Worm (Caenorhabditis elegans) whole organism, L4 larva: ENCODE results near the gene F09E5.16.

Source experiments
- D1046.2 ChIP-seq: fragments of 200-800 bp; sonication (Bioruptor generic); IDR thresholded peaks from 2 replicates; pipeline ENCODE4 v1.3.6; 2022; ENCODE audit warnings: missing genetic modification characterization, missing compliant biosample characterization
- F37D6.2 ChIP-seq: sonication (generic microtip); optimal IDR thresholded peaks from 2 replicates; lab custom pipeline; 2016; ENCODE audit warnings: mild to moderate bottlenecking, missing genetic modification characterization, missing compliant biosample characterization
- R02D3.7 ChIP-seq: fragments of 150-350 bp; sonication (generic microtip); optimal IDR thresholded peaks from 3 replicates; lab custom pipeline; 2014; ENCODE audit warnings: missing biosample characterization, missing genetic modification characterization
- aha-1 ChIP-seq: fragments of 150-350 bp; peaks from one replicate; lab custom pipeline; 2014; ENCODE audit warnings: missing biosample characterization, missing genetic modification characterization
- aly-2 ChIP-seq: sonication (generic microtip); optimal IDR thresholded peaks from 2 replicates; lab custom pipeline; 2018; ENCODE audit warnings: missing biosample characterization, missing genetic modification characterization
- arid-1 ChIP-seq: fragments of 200-800 bp; sonication (Bioruptor generic); conservative IDR thresholded peaks from 2 replicates; pipeline ENCODE4 v1.3.6; 2022; ENCODE audit warnings: missing genetic modification reagents, missing genetic modification characterization, missing compliant biosample characterization
- attf-4 ChIP-seq: sonication (generic microtip); optimal IDR thresholded peaks from 3 replicates; lab custom pipeline; 2017; ENCODE audit warnings: missing biosample characterization, missing genetic modification characterization
- ceh-20 ChIP-seq: fragments of 200-800 bp; sonication (Bioruptor generic); IDR thresholded peaks from 2 replicates; pipeline ENCODE4 v1.3.6; 2022; ENCODE audit warnings: missing genetic modification reagents, missing genetic modification characterization, missing compliant biosample characterization
- ceh-28 ChIP-seq: fragments of 150-350 bp; optimal IDR thresholded peaks from 2 replicates; lab custom pipeline; 2014; ENCODE audit warnings: missing biosample characterization, missing genetic modification reagents, missing genetic modification characterization
- ceh-44 ChIP-seq: fragments of 200-800 bp; sonication (Bioruptor generic); IDR thresholded peaks from 2 replicates; pipeline ENCODE4 v1.3.6; 2022; ENCODE audit warnings: missing genetic modification reagents, missing genetic modification characterization, missing compliant biosample characterization
- ceh-62 ChIP-seq: sonication (generic microtip); optimal IDR thresholded peaks from 2 replicates; lab custom pipeline; 2017; ENCODE audit warnings: missing biosample characterization, missing genetic modification characterization
- ctbp-1 ChIP-seq: fragments of 200-800 bp; sonication (Bioruptor generic); IDR thresholded peaks from 2 replicates; pipeline ENCODE4 v1.3.6; 2022; ENCODE audit warnings: missing genetic modification reagents, missing genetic modification characterization, missing compliant biosample characterization
- daf-12 ChIP-seq: fragments of 150-350 bp; optimal IDR thresholded peaks from 2 replicates; lab custom pipeline; 2014; ENCODE audit warnings: missing biosample characterization, missing genetic modification reagents, missing genetic modification characterization
- daf-8 ChIP-seq: fragments of 200-800 bp; sonication (Bioruptor generic); IDR thresholded peaks from 2 replicates; pipeline ENCODE4 v1.3.6; 2022; ENCODE audit warnings: missing genetic modification characterization, missing compliant biosample characterization
- dpl-1 ChIP-seq: fragments of 150-350 bp; optimal IDR thresholded peaks from 2 replicates; lab custom pipeline; 2014; ENCODE audit warnings: missing biosample characterization, missing genetic modification reagents, missing genetic modification characterization
- duxl-1 ChIP-seq: sonication (generic microtip); optimal IDR thresholded peaks from 2 replicates; lab custom pipeline; 2016; ENCODE audit warnings: mild to moderate bottlenecking, missing genetic modification characterization, moderate library complexity, missing compliant biosample characterization; ENCODE audit not compliant: poor library complexity
- egl-27 ChIP-seq: sonication (generic microtip); optimal IDR thresholded peaks from 3 replicates; lab custom pipeline; 2017; ENCODE audit warnings: missing biosample characterization, missing genetic modification reagents, missing genetic modification characterization
- egl-43 ChIP-seq: fragments of 200-800 bp; sonication (Bioruptor generic); IDR thresholded peaks from 2 replicates; pipeline ENCODE4 v1.3.6; 2022; ENCODE audit warnings: missing genetic modification reagents, missing genetic modification characterization, missing compliant biosample characterization
- fkh-10 ChIP-seq: fragments of 150-350 bp; optimal IDR thresholded peaks from 2 replicates; lab custom pipeline; 2014; ENCODE audit warnings: missing biosample characterization, missing genetic modification reagents, missing genetic modification characterization
- hif-1 ChIP-seq, 2 experiments: sonication (generic microtip); optimal IDR thresholded peaks; 2 replicates each; lab custom pipeline; 2016 to 2017; ENCODE audit warnings: missing compliant biosample characterization in 2 of 2, missing genetic modification characterization in 2 of 2, missing genetic modification reagents in 2 of 2, missing genotype in 2 of 2, mild to moderate bottlenecking in 1 of 2
- hlh-11 ChIP-seq: fragments of 200-800 bp; sonication (Bioruptor generic); optimal IDR thresholded peaks from 2 replicates; lab custom pipeline; 2018; ENCODE audit warnings: mild to moderate bottlenecking, missing genetic modification characterization, missing compliant biosample characterization
- hlh-30 ChIP-seq: sonication (generic microtip); optimal IDR thresholded peaks from 2 replicates; lab custom pipeline; 2017; ENCODE audit warnings: antibody characterized with exemption, mild to moderate bottlenecking, missing genetic modification characterization, missing compliant biosample characterization; ENCODE audit not compliant: insufficient read depth
- hmg-1.1 ChIP-seq: fragments of 200-800 bp; sonication (Bioruptor generic); IDR thresholded peaks from 2 replicates; pipeline ENCODE4 v1.3.6; 2022; ENCODE audit warnings: missing genetic modification reagents, missing genetic modification characterization, missing compliant biosample characterization
- jun-1 ChIP-seq: fragments of 150-350 bp; optimal IDR thresholded peaks from 2 replicates; lab custom pipeline; 2014; ENCODE audit warnings: missing biosample characterization, missing genetic modification reagents, missing genetic modification characterization
- lim-7 ChIP-seq: fragments of 200-800 bp; sonication (Bioruptor generic); IDR thresholded peaks from 2 replicates; pipeline ENCODE4 v1.3.6; 2022; ENCODE audit warnings: missing genetic modification characterization, missing compliant biosample characterization
- lin-1 ChIP-seq: fragments of 200-800 bp; sonication (Bioruptor generic); IDR thresholded peaks from 2 replicates; pipeline ENCODE4 v1.3.6; 2022; ENCODE audit warnings: missing genetic modification reagents, missing genetic modification characterization, missing compliant biosample characterization
- lin-38 ChIP-seq: fragments of 200-800 bp; sonication (Bioruptor generic); IDR thresholded peaks from 2 replicates; pipeline ENCODE4 v1.3.6; 2022; ENCODE audit warnings: missing genetic modification reagents, missing genetic modification characterization, missing compliant biosample characterization
- lsy-2 ChIP-seq, 2 experiments: fragments of 150-350 bp in 1 of 2; sonication (generic microtip) in 1 of 2; optimal IDR thresholded peaks; 2 replicates each; lab custom pipeline; 2014 to 2017; ENCODE audit warnings: missing biosample characterization in 2 of 2, missing genetic modification characterization in 2 of 2
- madf-5 ChIP-seq, 2 experiments: fragments of 200-800 bp; sonication (Bioruptor generic); IDR thresholded peaks; 2 replicates each; pipeline ENCODE4 v1.3.6; 2022; ENCODE audit warnings: missing compliant biosample characterization in 2 of 2, missing genetic modification characterization in 2 of 2
- mdl-1 ChIP-seq, 2 experiments: fragments of 150-350 bp in 1 of 2; sonication (generic microtip) in 1 of 2; optimal IDR thresholded peaks; 2 replicates each; lab custom pipeline; 2014 to 2017; ENCODE audit warnings: missing biosample characterization in 2 of 2, missing genetic modification characterization in 2 of 2
- mdt-29 ChIP-seq: fragments of 200-800 bp; sonication (Bioruptor generic); IDR thresholded peaks from 2 replicates; pipeline ENCODE4 v1.3.6; 2022; ENCODE audit warnings: missing genetic modification reagents, missing genetic modification characterization, missing compliant biosample characterization
- mes-2 ChIP-seq: sonication (generic microtip); optimal IDR thresholded peaks from 2 replicates; lab custom pipeline; 2016; ENCODE audit warnings: missing genotype, mild to moderate bottlenecking, missing genetic modification characterization, missing compliant biosample characterization; ENCODE audit not compliant: poor library complexity, severe bottlenecking
- mxl-2 ChIP-seq: fragments of 200-800 bp; sonication (Bioruptor generic); conservative IDR thresholded peaks from 2 replicates; pipeline ENCODE4 v1.3.6; 2022; ENCODE audit warnings: missing genetic modification reagents, missing genetic modification characterization, missing compliant biosample characterization
- nhr-10 ChIP-seq: fragments of 150-350 bp; optimal IDR thresholded peaks from 2 replicates; lab custom pipeline; 2014; ENCODE audit warnings: missing biosample characterization, missing genetic modification characterization
- nhr-111 ChIP-seq: fragments of 200-800 bp; sonication (Bioruptor generic); optimal IDR thresholded peaks from 2 replicates; lab custom pipeline; 2018; ENCODE audit warnings: mild to moderate bottlenecking, missing genetic modification characterization, missing compliant biosample characterization
- nhr-237 ChIP-seq: sonication (generic microtip); optimal IDR thresholded peaks from 2 replicates; lab custom pipeline; 2017; ENCODE audit warnings: missing biosample characterization, missing genetic modification characterization
- nhr-28 ChIP-seq: fragments of 150-350 bp; optimal IDR thresholded peaks from 2 replicates; lab custom pipeline; 2014; ENCODE audit warnings: missing biosample characterization, missing genetic modification characterization
- nhr-41 ChIP-seq: fragments of 200-800 bp; sonication (Bioruptor generic); IDR thresholded peaks from 2 replicates; pipeline ENCODE4 v1.3.6; 2022; ENCODE audit warnings: missing genetic modification reagents, missing genetic modification characterization, missing compliant biosample characterization
- nhr-42 ChIP-seq: fragments of 200-800 bp; sonication (Bioruptor generic); IDR thresholded peaks from 2 replicates; pipeline ENCODE4 v1.3.6; 2022; ENCODE audit warnings: missing genetic modification characterization, missing compliant biosample characterization
- nhr-76 ChIP-seq: fragments of 150-350 bp; optimal IDR thresholded peaks from 2 replicates; lab custom pipeline; 2014; ENCODE audit warnings: missing biosample characterization, missing genetic modification characterization
- pqm-1 ChIP-seq: sonication (generic microtip); optimal IDR thresholded peaks from 2 replicates; lab custom pipeline; 2017; ENCODE audit warnings: missing biosample characterization, missing genetic modification characterization
- saeg-2 ChIP-seq: fragments of 200-800 bp; sonication (Bioruptor generic); IDR thresholded peaks from 2 replicates; pipeline ENCODE4 v1.3.6; 2022; ENCODE audit warnings: missing genetic modification reagents, missing genetic modification characterization, missing compliant biosample characterization
- sdz-12 ChIP-seq: fragments of 200-800 bp; sonication (Bioruptor generic); optimal IDR thresholded peaks from 2 replicates; lab custom pipeline; 2018; ENCODE audit warnings: mild to moderate bottlenecking, missing genetic modification characterization, missing compliant biosample characterization
- skn-1 ChIP-seq: fragments of 150-350 bp; optimal IDR thresholded peaks from 2 replicates; lab custom pipeline; 2014; ENCODE audit warnings: missing biosample characterization, missing genetic modification characterization
- spr-3 ChIP-seq: fragments of 200-800 bp; sonication (Bioruptor generic); optimal IDR thresholded peaks from 2 replicates; lab custom pipeline; 2018; ENCODE audit warnings: mild to moderate bottlenecking, missing genetic modification characterization, missing compliant biosample characterization
- unc-130 ChIP-seq: sonication (generic microtip); optimal IDR thresholded peaks from 2 replicates; lab custom pipeline; 2016; ENCODE audit warnings: missing genetic modification reagents, missing genetic modification characterization, missing compliant biosample characterization
- unc-62 ChIP-seq, 3 experiments: fragments of 150-350 bp in 1 of 3; sonication (generic microtip); optimal IDR thresholded peaks in 2 of 3; peaks in 1 of 3; 1 replicate in 1 of 3; 2 replicates in 2 of 3; lab custom pipeline; 2014 to 2017; ENCODE audit warnings: missing biosample characterization in 3 of 3, missing genetic modification characterization in 3 of 3, missing genetic modification reagents in 3 of 3, missing genotype in 1 of 3
- vab-7 ChIP-seq: fragments of 200-800 bp; sonication (Bioruptor generic); IDR thresholded peaks from 2 replicates; pipeline ENCODE4 v1.3.6; 2022; ENCODE audit warnings: missing genetic modification reagents, missing genetic modification characterization, missing compliant biosample characterization
- zag-1 ChIP-seq: fragments of 150-350 bp; optimal IDR thresholded peaks from 2 replicates; lab custom pipeline; 2014; ENCODE audit warnings: missing biosample characterization, missing genetic modification characterization
- zfp-3 ChIP-seq: fragments of 200-800 bp; sonication (Bioruptor generic); conservative IDR thresholded peaks from 2 replicates; pipeline ENCODE4 v1.3.6; 2022; ENCODE audit warnings: missing genetic modification reagents, missing genetic modification characterization, missing compliant biosample characterization
- ztf-11 ChIP-seq: fragments of 150-350 bp; optimal IDR thresholded peaks from 2 replicates; lab custom pipeline; 2014; ENCODE audit warnings: missing biosample characterization, missing genetic modification characterization

F09E5.16 gene

ce11 chrII:5389831-5390323 is 24.3 kb upstream of the F09E5.16 start, which contains the start of gene ndx-6 (continued):
- TF ChIP-seq mdt-29 (GFP tag; lab: Robert Waterston, UW) (no peak), nhr-237 (no peak), zfp-3 (GFP tag; lab: Robert Waterston, UW) (peak; percentile 60; the same call in 1 of the 2 replicates), unc-130 (GFP tag; lab: Kevin White, UChicago) (no peak), ceh-62 (tag; lab: Kevin White, UChicago) (no peak), attf-4 (tag; lab: Kevin White, UChicago) (no peak), duxl-1 (peak; percentile 51), hmg-1.1 (GFP tag; lab: Robert Waterston, UW) (peak; percentile 71), nhr-28 (tag; lab: Kevin White, UChicago) (peak; percentile 49), pqm-1 (no peak), lim-7 (GFP tag; lab: Robert Waterston, UW) (no peak), ceh-44 (no peak), mxl-2 (no peak), ctbp-1 (GFP tag; lab: Robert Waterston, UW) (0 out of 2 replicates have a peak, but pooled peaks have one; percentile 23), lsy-2 (tag; optimal IDR thresholded peaks at IDR 0.05; lab: Kevin White, UChicago) (peak; percentile 73 to 94), aha-1 (tag; lab: Kevin White, UChicago) (peak; percentile 42), nhr-111 (GFP tag; lab: Kevin White, UChicago) (no peak), lin-38 (GFP tag; lab: Robert Waterston, UW) (peak; percentile 86), nhr-10 (tag; lab: Kevin White, UChicago) (no peak), arid-1 (peak; percentile 62; the same call in 1 of the 2 replicates), ceh-28 (no peak), D1046.2 (GFP tag; lab: Robert Waterston, UW) (no peak), R02D3.7 (no peak), vab-7 (GFP tag; lab: Robert Waterston, UW) (no peak), F37D6.2 (tag; lab: Kevin White, UChicago) (peak; percentile 31), nhr-42 (GFP tag; lab: Robert Waterston, UW) (0 out of 2 replicates have a peak, but pooled peaks have one; percentile 64), dpl-1 (GFP tag; lab: Kevin White, UChicago) (peak; percentile 99), skn-1 (no peak), mdl-1 (tag; optimal IDR thresholded peaks at IDR 0.05; lab: Kevin White, UChicago) (peak in 1 of 2 experiments; percentile 27), hlh-11 (tag; lab: Kevin White, UChicago) (peak; percentile 72), ztf-11 (tag; lab: Kevin White, UChicago) (no peak), egl-43 (GFP tag; lab: Robert Waterston, UW) (peak; percentile 24; the same call in 1 of the 2 replicates), jun-1 (tag; lab: Kevin White, UChicago) (peak; percentile 26), spr-3 (GFP tag; lab: Kevin White, UChicago) (peak; percentile 18), unc-62 (GFP tag; optimal IDR thresholded peaks at IDR 0.05 in 1 of 2; lab: Kevin White, UChicago) (peak in 1 of 2 experiments; percentile 89), unc-62 (tag; optimal IDR thresholded peaks at IDR 0.05; lab: Kevin White, UChicago) (no peak), hif-1 (tag; optimal IDR thresholded peaks at IDR 0.05; lab: Kevin White, UChicago) (peak in 1 of 2 experiments; percentile 43), zag-1 (tag; lab: Kevin White, UChicago) (no peak), nhr-76 (tag; lab: Kevin White, UChicago) (no peak), madf-5 (GFP tag; IDR thresholded peaks at IDR 0.05; lab: Robert Waterston, UW) (no peak), fkh-10 (no peak), ceh-20 (peak; percentile 58; the same call in 1 of the 2 replicates), lin-1 (GFP tag; lab: Robert Waterston, UW) (no peak), saeg-2 (GFP tag; lab: Robert Waterston, UW) (no peak), nhr-41 (GFP tag; lab: Robert Waterston, UW) (no peak), egl-27 (tag; lab: Kevin White, UChicago) (no peak), daf-12 (tag; lab: Kevin White, UChicago) (no peak), daf-8 (no peak), mes-2 (tag; lab: Kevin White, UChicago) (peak; percentile 91), hlh-30 (tag; lab: Kevin White, UChicago) (peak; percentile 66), aly-2 (tag; lab: Kevin White, UChicago) (no peak), sdz-12 (GFP tag; lab: Kevin White, UChicago) (no peak)
